Worm (Caenorhabditis elegans) whole organism, L3 larva: ENCODE results near the gene oac-12.

Experiments
- aly-2 ChIP-seq: fragments of 150-350 bp; optimal IDR thresholded peaks from 2 replicates; lab custom pipeline; 2014; ENCODE audit warnings: missing biosample characterization, missing genetic modification characterization
- ama-1 ChIP-seq: fragments of 150-350 bp; optimal IDR thresholded peaks from 2 replicates; lab custom pipeline; 2018
- ceh-82 ChIP-seq: fragments of 150-350 bp; optimal IDR thresholded peaks from 2 replicates; lab custom pipeline; 2014; ENCODE audit warnings: missing biosample characterization, missing genetic modification characterization
- daf-12 ChIP-seq: fragments of 150-350 bp; optimal IDR thresholded peaks from 2 replicates; lab custom pipeline; 2014; ENCODE audit warnings: missing biosample characterization, missing genetic modification reagents, missing genetic modification characterization
- elt-1 ChIP-seq: fragments of 150-350 bp; optimal IDR thresholded peaks from 2 replicates; lab custom pipeline; 2014; ENCODE audit warnings: missing biosample characterization, missing genetic modification characterization
- elt-2 ChIP-seq: sonication (generic microtip); optimal IDR thresholded peaks from 2 replicates; lab custom pipeline; 2016; ENCODE audit warnings: missing genetic modification reagents, mild to moderate bottlenecking, missing genetic modification characterization, missing compliant biosample characterization
- elt-3 ChIP-seq, 3 experiments: fragments of 150-350 bp in 1 of 3; sonication (generic microtip) in 2 of 3; optimal IDR thresholded peaks; 2 replicates in 2 of 3; 4 replicates in 1 of 3; lab custom pipeline; 2014 to 2017; ENCODE audit warnings: missing biosample characterization in 3 of 3, missing genetic modification characterization in 3 of 3
- fkh-2 ChIP-seq: fragments of 150-350 bp; optimal IDR thresholded peaks from 2 replicates; lab custom pipeline; 2014; ENCODE audit warnings: missing biosample characterization, missing genetic modification reagents, missing genetic modification characterization
- fos-1 ChIP-seq: fragments of 150-350 bp; optimal IDR thresholded peaks from 2 replicates; lab custom pipeline; 2014; ENCODE audit warnings: missing biosample characterization, missing genetic modification characterization
- hmg-11 ChIP-seq: sonication (generic microtip); optimal IDR thresholded peaks from 2 replicates; lab custom pipeline; 2016; ENCODE audit warnings: missing genetic modification characterization, missing compliant biosample characterization
- jun-1 ChIP-seq: fragments of 150-350 bp; optimal IDR thresholded peaks from 2 replicates; lab custom pipeline; 2014; ENCODE audit warnings: missing biosample characterization, missing genetic modification reagents, missing genetic modification characterization
- lin-15B ChIP-seq: fragments of 150-350 bp; optimal IDR thresholded peaks from 2 replicates; lab custom pipeline; 2014; ENCODE audit warnings: missing biosample characterization, missing genetic modification characterization
- lin-39 ChIP-seq: fragments of 150-350 bp; optimal IDR thresholded peaks from 2 replicates; lab custom pipeline; 2018; ENCODE audit warnings: missing biosample characterization, missing genetic modification reagents, missing genetic modification characterization
- mdl-1 ChIP-seq: fragments of 150-350 bp; optimal IDR thresholded peaks from 2 replicates; lab custom pipeline; 2014; ENCODE audit warnings: missing biosample characterization, missing genetic modification characterization
- nfya-1 ChIP-seq: sonication (generic microtip); optimal IDR thresholded peaks from 2 replicates; lab custom pipeline; 2017; ENCODE audit warnings: missing genetic modification characterization, mild to moderate bottlenecking, missing compliant biosample characterization, antibody characterized with exemption, moderate library complexity; ENCODE audit not compliant: insufficient read depth
- nhr-11 ChIP-seq: fragments of 150-350 bp; optimal IDR thresholded peaks from 2 replicates; lab custom pipeline; 2014; ENCODE audit warnings: missing biosample characterization, missing genetic modification characterization
- nhr-12 ChIP-seq: fragments of 150-350 bp; optimal IDR thresholded peaks from 2 replicates; lab custom pipeline; 2014; ENCODE audit warnings: missing biosample characterization, missing genetic modification characterization
- nhr-23 ChIP-seq: fragments of 150-350 bp; optimal IDR thresholded peaks from 2 replicates; lab custom pipeline; 2014; ENCODE audit warnings: missing biosample characterization, missing genetic modification reagents, missing genetic modification characterization
- nhr-237 ChIP-seq: fragments of 150-350 bp; optimal IDR thresholded peaks from 2 replicates; lab custom pipeline; 2014; ENCODE audit warnings: missing biosample characterization, missing genetic modification characterization
- nhr-25 ChIP-seq: sonication (generic microtip); optimal IDR thresholded peaks from 2 replicates; lab custom pipeline; 2017; ENCODE audit warnings: missing biosample characterization, missing genetic modification characterization
- nhr-28 ChIP-seq: fragments of 150-350 bp; optimal IDR thresholded peaks from 2 replicates; lab custom pipeline; 2014; ENCODE audit warnings: missing biosample characterization, missing genetic modification characterization
- nhr-43 ChIP-seq: sonication (generic microtip); optimal IDR thresholded peaks from 2 replicates; lab custom pipeline; 2016; ENCODE audit warnings: mild to moderate bottlenecking, missing genetic modification characterization, missing compliant biosample characterization; ENCODE audit not compliant: poor library complexity, severe bottlenecking
- nhr-76 ChIP-seq: fragments of 150-350 bp; sonication (generic microtip); optimal IDR thresholded peaks from 5 replicates; lab custom pipeline; 2014; ENCODE audit warnings: missing biosample characterization, missing genetic modification characterization
- pha-4 ChIP-seq: fragments of 150-350 bp; optimal IDR thresholded peaks from 2 replicates; lab custom pipeline; 2014; ENCODE audit warnings: missing biosample characterization, missing genetic modification reagents, missing genetic modification characterization
- pqm-1 ChIP-seq: fragments of 150-350 bp; optimal IDR thresholded peaks from 2 replicates; lab custom pipeline; 2017; ENCODE audit warnings: missing biosample characterization, missing genetic modification characterization, inconsistent platforms
- skn-1 ChIP-seq: fragments of 150-350 bp; optimal IDR thresholded peaks from 2 replicates; lab custom pipeline; 2014; ENCODE audit warnings: missing biosample characterization, missing genetic modification characterization
- snpc-4 ChIP-seq: fragments of 150-350 bp; optimal IDR thresholded peaks from 2 replicates; lab custom pipeline; 2014; ENCODE audit warnings: missing biosample characterization, missing genetic modification characterization
- tbx-2 ChIP-seq: sonication (generic microtip); optimal IDR thresholded peaks from 2 replicates; lab custom pipeline; 2016; ENCODE audit warnings: mild to moderate bottlenecking, missing genetic modification characterization, missing compliant biosample characterization
- unc-39 ChIP-seq: sonication (generic microtip); optimal IDR thresholded peaks from 4 replicates; lab custom pipeline; 2017; ENCODE audit warnings: missing biosample characterization, missing genetic modification characterization
- unc-62 ChIP-seq: fragments of 150-350 bp; sonication (generic microtip); optimal IDR thresholded peaks from 4 replicates; lab custom pipeline; 2014; ENCODE audit warnings: missing biosample characterization, missing genetic modification reagents, missing genetic modification characterization
- ztf-11 ChIP-seq: fragments of 150-350 bp; optimal IDR thresholded peaks from 2 replicates; lab custom pipeline; 2014; ENCODE audit warnings: missing biosample characterization, missing genetic modification characterization

Gene oac-12

DNA sequence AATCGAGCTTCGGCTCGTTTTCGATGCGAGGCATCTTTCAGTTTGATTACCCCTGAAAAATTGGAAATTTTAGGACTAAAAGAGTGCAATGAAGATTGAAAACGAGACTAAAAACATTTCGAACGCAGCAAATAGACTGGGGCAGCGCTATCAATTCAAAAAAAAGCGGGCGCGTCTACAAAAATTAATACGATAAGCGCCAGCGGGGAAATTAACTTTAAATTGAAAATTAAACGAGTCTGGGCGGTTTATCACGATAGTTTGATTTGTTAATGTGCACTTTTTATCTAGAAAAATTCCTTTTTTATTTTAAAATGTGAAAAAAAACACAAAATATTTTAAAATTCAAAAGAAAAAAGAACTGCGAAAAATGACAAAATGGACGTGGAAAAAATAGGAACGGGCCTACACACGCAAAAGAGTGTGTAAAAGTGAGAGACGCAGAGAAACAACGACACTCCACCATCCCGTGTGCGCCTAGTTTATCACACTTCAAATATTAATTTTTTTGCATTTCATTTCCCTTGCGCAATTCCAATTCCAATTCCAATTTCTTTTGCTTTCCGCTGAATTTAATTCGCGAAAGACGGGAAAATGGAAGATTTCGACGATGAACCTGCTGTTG, 39.1 kb upstream of the oac-12 start, which contains the start of the genes gmpr-1 and fipp-1:
Gene gmpr-1 (minus strand): TSS at position 75 of the 625 bp plus-strand sequence.
Gene fipp-1 (plus strand): TSS at position 499 of the 625 bp plus-strand sequence.
- peak; percentile 24 for TF ChIP-seq jun-1 (tag; lab: Kevin White, UChicago)
- TF ChIP-seq nhr-23: peak; percentile 69
- peak; percentile 61 for TF ChIP-seq lin-15B (tag; lab: Kevin White, UChicago)
- TF ChIP-seq hmg-11: peak; percentile 62
- TF ChIP-seq elt-2: peak; percentile 74
- peak; percentile 48 for TF ChIP-seq pha-4 (tag; lab: Kevin White, UChicago)
- TF ChIP-seq ceh-82 (tag; lab: Kevin White, UChicago): no peak
- no peak for TF ChIP-seq pqm-1
- TF ChIP-seq lin-39 (tag; lab: Kevin White, UChicago): peak; percentile 16
- TF ChIP-seq nfya-1 (tag; lab: Kevin White, UChicago): peak; percentile 64

DNA sequence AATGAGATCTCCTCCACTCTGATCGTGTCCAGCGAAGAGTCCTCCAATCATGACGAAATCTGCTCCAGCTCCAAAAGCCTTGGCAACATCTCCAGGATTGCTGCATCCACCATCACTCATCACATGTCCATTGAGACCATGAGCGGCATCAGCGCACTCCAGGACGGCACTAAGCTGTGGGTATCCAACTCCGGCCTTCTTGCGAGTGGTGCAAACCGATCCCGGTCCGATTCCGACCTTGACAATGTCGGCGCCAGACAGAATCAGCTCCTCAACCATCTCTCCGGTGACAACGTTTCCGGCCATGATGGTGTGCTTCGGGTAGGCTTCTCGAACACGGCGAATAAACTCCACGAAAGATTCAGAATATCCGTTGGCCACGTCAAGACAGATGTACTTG, 38.2 kb upstream of the oac-12 start:
- TF ChIP-seq nhr-28 (no peak), tbx-2 (tag; lab: Kevin White, UChicago) (no peak), fkh-2 (tag; lab: Kevin White, UChicago) (no peak), nhr-43 (no peak), elt-2 (no peak), mdl-1 (tag; lab: Kevin White, UChicago) (no peak), nhr-23 (no peak), aly-2 (tag; lab: Kevin White, UChicago) (no peak), unc-39 (tag; lab: Kevin White, UChicago) (no peak), nhr-12 (tag; lab: Kevin White, UChicago) (no peak), lin-39 (tag; lab: Kevin White, UChicago) (no peak), jun-1 (tag; lab: Kevin White, UChicago) (no peak)

DNA sequence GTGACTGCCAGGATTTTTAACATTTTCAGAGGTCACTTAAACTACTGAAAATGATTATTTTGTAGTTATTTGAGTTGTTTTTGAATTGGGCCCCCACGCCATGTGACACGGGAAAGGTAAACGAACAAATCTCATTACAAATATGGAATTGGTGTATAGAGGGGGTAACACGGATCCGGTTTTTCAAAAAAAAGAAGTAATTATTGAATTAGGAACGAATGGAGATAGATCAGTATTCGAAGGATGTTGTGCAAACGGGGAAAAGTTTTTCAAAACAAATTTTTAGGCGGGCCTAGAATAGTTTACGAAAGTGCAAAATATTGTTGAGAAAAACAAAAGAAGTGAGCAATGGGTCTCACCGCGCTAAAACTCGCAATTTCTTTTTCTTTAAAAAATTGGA, 34.1 kb upstream of the oac-12 start, which contains the start of gene F32D1.11:
Gene F32D1.11 (minus strand): TSS at position 101 of the 400 bp plus-strand sequence.
- no peak for TF ChIP-seq ztf-11 (tag; lab: Kevin White, UChicago)
- TF ChIP-seq nhr-11 (tag; lab: Kevin White, UChicago): no peak
- no peak for TF ChIP-seq nhr-43
- TF ChIP-seq tbx-2 (tag; lab: Kevin White, UChicago): no peak
- no peak for TF ChIP-seq elt-3 (tag; optimal IDR thresholded peaks at IDR 0.05; lab: Kevin White, UChicago)
- TF ChIP-seq nhr-25 (tag; lab: Kevin White, UChicago): no peak
- no peak for TF ChIP-seq ama-1 (lab: Kevin White, UChicago)
- no peak for TF ChIP-seq hmg-11
- no peak for TF ChIP-seq skn-1 (tag; lab: Kevin White, UChicago)
- TF ChIP-seq nhr-76 (tag; lab: Kevin White, UChicago): no peak
- TF ChIP-seq unc-62 (GFP tag; lab: Kevin White, UChicago): no peak
- no peak for TF ChIP-seq jun-1 (tag; lab: Kevin White, UChicago)
- no peak for TF ChIP-seq nhr-23
- TF ChIP-seq elt-2: no peak
- no peak for TF ChIP-seq fos-1
- no peak for TF ChIP-seq snpc-4 (tag; lab: Kevin White, UChicago)
- no peak for TF ChIP-seq nhr-237 (tag; lab: Kevin White, UChicago)
- TF ChIP-seq mdl-1 (tag; lab: Kevin White, UChicago): no peak
- no peak for TF ChIP-seq lin-39 (tag; lab: Kevin White, UChicago)

DNA sequence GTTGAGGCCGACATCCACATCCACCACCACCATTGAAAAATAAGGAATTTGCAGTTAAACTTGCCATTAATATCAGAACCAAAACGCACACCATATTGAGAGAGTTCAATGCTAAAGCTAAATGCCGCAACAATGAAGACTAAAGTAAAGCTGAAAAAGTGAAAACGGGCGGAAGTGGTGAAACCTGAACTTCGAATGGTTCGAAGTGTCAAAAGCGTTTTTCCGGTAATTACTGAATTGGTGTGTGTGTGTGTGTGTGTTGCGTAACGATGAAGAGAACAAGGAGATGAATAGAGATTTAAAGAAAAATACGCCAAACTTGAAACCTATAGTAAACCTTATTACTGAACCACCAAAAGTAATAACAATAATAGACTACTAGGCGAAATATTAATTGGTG, 32.2 kb upstream of the oac-12 start, which contains the start of gene grl-13:
Gene grl-13 (minus strand): TSS at position 101 of the 400 bp plus-strand sequence.
- no peak for TF ChIP-seq daf-12 (tag; lab: Kevin White, UChicago)
- TF ChIP-seq elt-1: no peak
- TF ChIP-seq elt-2: no peak
- TF ChIP-seq nfya-1 (tag; lab: Kevin White, UChicago): no peak
- no peak for TF ChIP-seq unc-62 (GFP tag; lab: Kevin White, UChicago)
- no peak for TF ChIP-seq mdl-1 (tag; lab: Kevin White, UChicago)
- TF ChIP-seq ceh-82 (tag; lab: Kevin White, UChicago): no peak
- TF ChIP-seq fos-1: no peak

DNA sequence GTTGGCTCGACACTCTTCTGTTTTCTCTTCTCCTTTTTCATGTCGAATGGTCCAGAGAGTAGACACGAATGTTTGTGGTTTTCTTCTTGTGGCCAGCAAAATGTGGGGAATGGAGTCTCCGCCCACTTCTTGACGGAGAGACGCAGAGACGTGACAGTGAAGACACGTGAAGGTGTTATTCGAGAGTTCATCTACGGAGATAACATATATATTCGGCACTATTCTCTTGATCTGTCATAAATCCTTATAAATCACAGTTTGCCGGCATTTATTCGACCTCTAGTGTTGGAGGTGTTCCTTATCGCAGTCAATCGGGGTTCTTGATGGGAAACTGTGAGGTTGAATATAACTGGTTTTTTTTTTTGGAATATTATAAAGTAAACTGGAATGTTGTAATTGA, 29.2 kb upstream of the oac-12 start, which contains the start of gene F32D1.3:
Gene F32D1.3 (minus strand): TSS at position 65 of the 400 bp plus-strand sequence.
- TF ChIP-seq nhr-25 (tag; lab: Kevin White, UChicago) (peak; percentile 34), nhr-23 (peak; percentile 44), elt-1 (peak; percentile 80), elt-2 (no peak)
